Worm (Caenorhabditis elegans): ENCODE measurements around the gene srg-32.

srg-32 gene

DNA sequence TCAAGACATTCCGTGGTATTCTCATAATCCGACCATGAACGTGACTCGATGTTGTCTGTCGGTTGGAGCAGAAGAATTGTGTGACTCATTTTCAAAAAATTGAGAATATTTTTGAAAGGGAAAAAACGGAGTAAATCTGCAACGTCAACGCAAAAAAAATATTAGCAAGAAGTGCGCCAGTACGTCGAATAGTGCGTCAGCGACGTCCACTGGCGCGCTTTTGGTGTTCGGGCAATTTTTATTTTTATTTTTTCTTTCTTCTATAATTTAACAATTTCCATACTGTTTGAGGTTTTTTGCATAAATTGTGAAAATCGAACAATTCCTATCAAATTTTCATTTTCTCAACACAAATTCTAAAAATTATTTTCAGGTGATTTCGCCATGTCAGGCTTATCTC is 9.7 kb downstream of the srg-32 start, which contains the start of the genes erh-1 and lpd-9 (continued):
- TF ChIP-seq bed-2 (GFP tag; IDR thresholded peaks at IDR 0.05) = no peak
- no peak for TF ChIP-seq C06A6.2 (GFP tag; conservative IDR thresholded peaks at IDR 0.05)
- TF ChIP-seq K11D2.4 (GFP tag; IDR thresholded peaks at IDR 0.05) = peak; percentile 63; the same call in 1 of the 2 replicates
- no peak for TF ChIP-seq F52B5.7 (tag; optimal IDR thresholded peaks at IDR 0.05)
- peak; percentile 81 for TF ChIP-seq B0336.3 (GFP tag; IDR thresholded peaks at IDR 0.05)
- TF ChIP-seq lin-35 (GFP tag; optimal IDR thresholded peaks at IDR 0.05) = peak in 1 of 3 experiments; percentile 84
- TF ChIP-seq unc-130 (GFP tag; optimal IDR thresholded peaks at IDR 0.05) = no peak
- no peak for TF ChIP-seq egrh-3 (GFP tag; IDR thresholded peaks at IDR 0.05)
- TF ChIP-seq T26A5.8 (tag; optimal IDR thresholded peaks at IDR 0.05) = no peak
- peak; percentile 70 for TF ChIP-seq repo-1 (tag; optimal IDR thresholded peaks at IDR 0.05)
- no peak for TF ChIP-seq ztf-3 (GFP tag; optimal IDR thresholded peaks at IDR 0.05)
- TF ChIP-seq snpc-1.1 (tag; optimal IDR thresholded peaks at IDR 0.05; ENCODE audit: insufficient read depth) = no peak
- peak; percentile 2 for TF ChIP-seq efl-1 (GFP tag; optimal IDR thresholded peaks at IDR 0.05)
- no peak for TF ChIP-seq ceh-40 (GFP tag; IDR thresholded peaks at IDR 0.05)
- TF ChIP-seq dpl-1 (GFP tag; optimal IDR thresholded peaks at IDR 0.05) = no peak
- no peak for TF ChIP-seq B0019.2 (GFP tag; conservative IDR thresholded peaks at IDR 0.05)
- peak; percentile 49 for TF ChIP-seq tlf-1 (GFP tag; optimal IDR thresholded peaks at IDR 0.05)
- TF ChIP-seq cebp-1 (GFP tag; IDR thresholded peaks at IDR 0.05) = no peak
- no peak for TF ChIP-seq cebp-1 (tag; optimal IDR thresholded peaks at IDR 0.05)
- no peak for TF ChIP-seq hsf-1 (GFP tag; IDR thresholded peaks at IDR 0.05)
- TF ChIP-seq lag-1 (GFP tag; IDR thresholded peaks at IDR 0.05) = no peak
- TF ChIP-seq tbp1 (GFP tag; optimal IDR thresholded peaks at IDR 0.05) = peak; percentile 52
- no peak for TF ChIP-seq T07F8.4 (tag; optimal IDR thresholded peaks at IDR 0.05)
- TF ChIP-seq Y53G8AR.9 (GFP tag; conservative IDR thresholded peaks at IDR 0.05) = peak; percentile 87
- peak; percentile 2 for TF ChIP-seq atf-7 (tag; optimal IDR thresholded peaks at IDR 0.05)
- TF ChIP-seq mes-4 (tag; optimal IDR thresholded peaks at IDR 0.05) = no peak
- TF ChIP-seq B0035.1 (tag; optimal IDR thresholded peaks at IDR 0.05) = no peak
- peak; percentile 84 for TF ChIP-seq lin-54 (GFP tag; optimal IDR thresholded peaks at IDR 0.05)
- no peak for TF ChIP-seq zim-3 (tag; optimal IDR thresholded peaks at IDR 0.05)
- peak; percentile 72 for TF ChIP-seq pbrm-1 (GFP tag; IDR thresholded peaks at IDR 0.05)
- peak; percentile 71 for TF ChIP-seq madf-6 (GFP tag; IDR thresholded peaks at IDR 0.05)
- TF ChIP-seq gei-17 (GFP tag; optimal IDR thresholded peaks at IDR 0.05) = peak; percentile 23
- TF ChIP-seq nhr-80 (tag; optimal IDR thresholded peaks at IDR 0.05) = peak; percentile 46
- TF ChIP-seq nhr-27 (tag; optimal IDR thresholded peaks at IDR 0.05) = no peak
- no peak for TF ChIP-seq sea-2 (GFP tag; IDR thresholded peaks at IDR 0.05)
- TF ChIP-seq F23B12.7 (tag; optimal IDR thresholded peaks at IDR 0.05; ENCODE audit: insufficient read depth) = peak; percentile 13
- TF ChIP-seq hlh-12 (tag; optimal IDR thresholded peaks at IDR 0.05) = no peak
- no peak for TF ChIP-seq K12H6.12 (tag; optimal IDR thresholded peaks at IDR 0.05)
- TF ChIP-seq athp-1 (tag; optimal IDR thresholded peaks at IDR 0.05) = no peak
- TF ChIP-seq ceh-27 (GFP tag; optimal IDR thresholded peaks at IDR 0.05) = peak; percentile 7
- TF ChIP-seq nhr-90 (tag; optimal IDR thresholded peaks at IDR 0.05) = no peak
- TF ChIP-seq ama-1 (optimal IDR thresholded peaks at IDR 0.05) = no peak
- TF ChIP-seq ama-1 (GFP tag; optimal IDR thresholded peaks at IDR 0.05) = no peak
- TF ChIP-seq F37B4.10 (GFP tag; IDR thresholded peaks at IDR 0.05) = no peak
- no peak for TF ChIP-seq F55B11.4 (tag; optimal IDR thresholded peaks at IDR 0.05; ENCODE audit: borderline replicate concordance, insufficient read depth)
- TF ChIP-seq rpc-1 (optimal IDR thresholded peaks at IDR 0.05) = no peak
- no peak for TF ChIP-seq rpc-1 (tag; optimal IDR thresholded peaks at IDR 0.05)
- peak; percentile 50 for TF ChIP-seq attf-5 (GFP tag; optimal IDR thresholded peaks at IDR 0.05)
- no peak for TF ChIP-seq ceh-58 (GFP tag; IDR thresholded peaks at IDR 0.05)
